Fruit fly (Drosophila melanogaster): ENCODE measurements around the gene gskt.

DNA sequence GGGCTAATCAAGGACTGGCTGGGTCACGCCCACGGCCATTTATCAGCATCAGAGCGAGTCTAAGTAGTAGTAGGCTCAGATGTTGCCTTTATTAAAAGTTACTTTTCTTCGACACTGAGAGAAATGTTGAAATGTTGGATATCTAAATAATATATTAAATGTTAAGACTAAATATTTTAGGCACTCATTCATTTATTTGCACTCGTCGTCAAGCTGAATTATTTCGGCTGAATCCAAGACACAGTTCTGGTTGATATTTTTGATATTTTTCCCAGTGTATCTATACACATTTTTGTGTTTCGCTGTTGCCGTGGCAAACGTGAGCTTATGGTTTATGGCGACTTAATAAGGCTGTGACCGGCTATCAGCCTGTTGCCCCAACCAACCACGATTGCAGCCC lies 47.2 kb upstream of the gskt start:
- TF ChIP-seq CG13894 (tag; optimal IDR thresholded peaks at IDR 0.05): no peak
- peak; percentile 58 for TF ChIP-seq CG13296 (GFP tag; optimal IDR thresholded peaks at IDR 0.05)
- no peak for TF ChIP-seq Abd-B (GFP tag; optimal IDR thresholded peaks at IDR 0.05)
- no peak for TF ChIP-seq sima (GFP tag; optimal IDR thresholded peaks at IDR 0.05)
- TF ChIP-seq CG10543 (GFP tag; optimal IDR thresholded peaks at IDR 0.05): no peak
- TF ChIP-seq ERR (GFP tag; optimal IDR thresholded peaks at IDR 0.05): no peak
- peak; percentile 66 for TF ChIP-seq D19A (tag; optimal IDR thresholded peaks at IDR 0.05)
- TF ChIP-seq chm (GFP tag; IDR thresholded peaks at IDR 0.05): peak; percentile 40; the same call in 1 of the 2 replicates
- peak; percentile 80 for TF ChIP-seq CG5245 (GFP tag; optimal IDR thresholded peaks at IDR 0.05)
- peak; percentile 51 for TF ChIP-seq tio (GFP tag; optimal IDR thresholded peaks at IDR 0.05)
